Worm (Caenorhabditis elegans) whole organism, late embryonic: ENCODE data around the gene E02H4.7.

ENCODE experiments used
- C38D4.7 ChIP-seq: fragments of 200-800 bp; sonication (Bioruptor generic); optimal IDR thresholded peaks from 2 replicates; lab custom pipeline; 2018; ENCODE audit warnings: mild to moderate bottlenecking, missing genetic modification characterization, moderate library complexity, missing compliant biosample characterization
- F13H6.1 ChIP-seq: sonication (generic microtip); optimal IDR thresholded peaks from 2 replicates; lab custom pipeline; 2016; ENCODE audit warnings: missing genetic modification characterization, missing compliant biosample characterization
- K02D7.2 ChIP-seq: sonication (generic microtip); optimal IDR thresholded peaks from 2 replicates; lab custom pipeline; 2017; ENCODE audit warnings: mild to moderate bottlenecking, missing genetic modification characterization, missing compliant biosample characterization
- T23F11.4 ChIP-seq: fragments of 200-800 bp; sonication (Bioruptor generic); optimal IDR thresholded peaks from 2 replicates; lab custom pipeline; 2018; ENCODE audit warnings: mild to moderate bottlenecking, missing genetic modification characterization, missing compliant biosample characterization
- ahr-1 ChIP-seq: sonication (generic microtip); optimal IDR thresholded peaks from 2 replicates; lab custom pipeline; 2016; ENCODE audit warnings: missing genetic modification characterization, missing compliant biosample characterization
- ama-1 ChIP-seq: fragments of 150-350 bp; optimal IDR thresholded peaks from 2 replicates; lab custom pipeline; 2014
- ceh-18 ChIP-seq: sonication (generic microtip); optimal IDR thresholded peaks from 2 replicates; lab custom pipeline; 2016; ENCODE audit warnings: missing genetic modification characterization, missing compliant biosample characterization
- ceh-19 ChIP-seq: fragments of 200-800 bp; sonication (Bioruptor generic); optimal IDR thresholded peaks from 2 replicates; lab custom pipeline; 2018; ENCODE audit warnings: mild to moderate bottlenecking, missing genetic modification characterization, missing compliant biosample characterization
- ceh-22 ChIP-seq: sonication (generic microtip); optimal IDR thresholded peaks from 2 replicates; lab custom pipeline; 2017; ENCODE audit warnings: missing biosample characterization, missing genetic modification characterization
- ceh-24 ChIP-seq: sonication (generic microtip); optimal IDR thresholded peaks from 2 replicates; lab custom pipeline; 2016; ENCODE audit warnings: mild to moderate bottlenecking, missing genetic modification characterization, missing compliant biosample characterization
- ceh-30 ChIP-seq: fragments of 150-350 bp; optimal IDR thresholded peaks from 2 replicates; lab custom pipeline; 2014; ENCODE audit warnings: missing biosample characterization, missing genetic modification characterization
- ceh-31 ChIP-seq: sonication (generic microtip); optimal IDR thresholded peaks from 2 replicates; lab custom pipeline; 2016; ENCODE audit warnings: missing genetic modification characterization, missing compliant biosample characterization
- ceh-45 ChIP-seq: fragments of 200-800 bp; sonication (Bioruptor generic); IDR thresholded peaks from 2 replicates; pipeline ENCODE4 v1.3.6; 2022; ENCODE audit warnings: missing genetic modification reagents, missing genetic modification characterization, missing compliant biosample characterization
- che-1 ChIP-seq: sonication (generic microtip); optimal IDR thresholded peaks from 2 replicates; lab custom pipeline; 2016; ENCODE audit warnings: mild to moderate bottlenecking, missing genetic modification characterization, missing compliant biosample characterization
- dve-1 ChIP-seq: sonication (generic microtip); optimal IDR thresholded peaks from 2 replicates; lab custom pipeline; 2017; ENCODE audit warnings: antibody characterized with exemption, mild to moderate bottlenecking, missing genetic modification characterization, missing compliant biosample characterization
- elt-2 ChIP-seq: sonication (generic microtip); optimal IDR thresholded peaks from 2 replicates; lab custom pipeline; 2016; ENCODE audit warnings: missing genetic modification reagents, missing genetic modification characterization, missing compliant biosample characterization
- elt-4 ChIP-seq: sonication (generic microtip); optimal IDR thresholded peaks from 2 replicates; lab custom pipeline; 2016; ENCODE audit warnings: missing genetic modification characterization, missing compliant biosample characterization
- fkh-6 ChIP-seq: sonication (generic microtip); optimal IDR thresholded peaks from 2 replicates; lab custom pipeline; 2016; ENCODE audit warnings: missing genetic modification characterization, missing compliant biosample characterization
- lim-6 ChIP-seq: sonication (generic microtip); optimal IDR thresholded peaks from 2 replicates; lab custom pipeline; 2016; ENCODE audit warnings: missing genetic modification characterization, missing compliant biosample characterization
- lin-11 ChIP-seq: fragments of 200-800 bp; sonication (Bioruptor generic); optimal IDR thresholded peaks from 2 replicates; lab custom pipeline; 2018; ENCODE audit warnings: mild to moderate bottlenecking, missing genetic modification characterization, missing compliant biosample characterization
- nfya-1 ChIP-seq: sonication (generic microtip); optimal IDR thresholded peaks from 2 replicates; lab custom pipeline; 2017; ENCODE audit warnings: missing genetic modification characterization, mild to moderate bottlenecking, missing compliant biosample characterization, antibody characterized with exemption, moderate library complexity
- nhr-11 ChIP-seq: fragments of 150-350 bp; optimal IDR thresholded peaks from 2 replicates; lab custom pipeline; 2014; ENCODE audit warnings: missing biosample characterization, missing genetic modification characterization
- nhr-232 ChIP-seq: sonication (generic microtip); optimal IDR thresholded peaks from 2 replicates; lab custom pipeline; 2016; ENCODE audit warnings: missing genetic modification characterization, missing compliant biosample characterization
- odd-2 ChIP-seq: sonication (generic microtip); optimal IDR thresholded peaks from 2 replicates; lab custom pipeline; 2017; ENCODE audit warnings: antibody characterized with exemption, mild to moderate bottlenecking, missing genetic modification characterization, missing compliant biosample characterization
- pag-3 ChIP-seq: sonication (generic microtip); optimal IDR thresholded peaks from 2 replicates; lab custom pipeline; 2016; ENCODE audit warnings: missing compliant biosample characterization, missing genetic modification characterization, borderline replicate concordance
- pat-9 ChIP-seq: fragments of 200-800 bp; sonication (Bioruptor generic); optimal IDR thresholded peaks from 2 replicates; lab custom pipeline; 2018; ENCODE audit warnings: mild to moderate bottlenecking, missing genetic modification characterization, moderate library complexity, missing compliant biosample characterization
- pha-4 ChIP-seq: fragments of 150-350 bp; optimal IDR thresholded peaks from 2 replicates; lab custom pipeline; 2018; ENCODE audit warnings: missing biosample characterization, missing genetic modification reagents, missing genetic modification characterization
- rnt-1 ChIP-seq: sonication (generic microtip); optimal IDR thresholded peaks from 2 replicates; lab custom pipeline; 2016; ENCODE audit warnings: missing genetic modification characterization, missing compliant biosample characterization
- sox-2 ChIP-seq: fragments of 200-800 bp; sonication (Bioruptor generic); IDR thresholded peaks from 2 replicates; pipeline ENCODE4 v1.3.6; 2022; ENCODE audit warnings: missing genetic modification reagents, missing genetic modification characterization, missing compliant biosample characterization
- syd-9 ChIP-seq: sonication (generic microtip); optimal IDR thresholded peaks from 2 replicates; lab custom pipeline; 2016; ENCODE audit warnings: mild to moderate bottlenecking, missing genetic modification characterization, moderate library complexity, missing compliant biosample characterization
- tbx-7 ChIP-seq: sonication (generic microtip); optimal IDR thresholded peaks from 2 replicates; lab custom pipeline; 2016; ENCODE audit warnings: missing genotype, missing genetic modification characterization, missing compliant biosample characterization
- ttx-3 ChIP-seq: sonication (generic microtip); optimal IDR thresholded peaks from 2 replicates; lab custom pipeline; 2016; ENCODE audit warnings: missing genetic modification reagents, missing genetic modification characterization, missing compliant biosample characterization
- unc-3 ChIP-seq, 2 experiments: fragments of 200-800 bp in 1 of 2; sonication (Bioruptor generic) in 1 of 2; sonication (generic microtip) in 1 of 2; conservative IDR thresholded peaks in 1 of 2; optimal IDR thresholded peaks in 1 of 2; 2 replicates each; pipeline versions ENCODE4 v1.3.6 to Lab custom; 2016 to 2022; ENCODE audit warnings: missing compliant biosample characterization in 2 of 2, missing genetic modification characterization in 2 of 2, missing genetic modification reagents in 1 of 2
- unc-42 ChIP-seq: sonication (generic microtip); optimal IDR thresholded peaks from 2 replicates; lab custom pipeline; 2016; ENCODE audit warnings: missing genotype, missing genetic modification characterization, missing compliant biosample characterization
- unc-55 ChIP-seq: sonication (generic microtip); optimal IDR thresholded peaks from 2 replicates; lab custom pipeline; 2017; ENCODE audit warnings: missing biosample characterization, missing genetic modification reagents, missing genetic modification characterization
- unc-86 ChIP-seq: sonication (generic microtip); optimal IDR thresholded peaks from 2 replicates; lab custom pipeline; 2016; ENCODE audit warnings: missing genetic modification characterization, missing compliant biosample characterization
- ztf-16 ChIP-seq: sonication (generic microtip); optimal IDR thresholded peaks from 2 replicates; lab custom pipeline; 2017; ENCODE audit warnings: missing genetic modification characterization, missing compliant biosample characterization

E02H4.7 gene

DNA sequence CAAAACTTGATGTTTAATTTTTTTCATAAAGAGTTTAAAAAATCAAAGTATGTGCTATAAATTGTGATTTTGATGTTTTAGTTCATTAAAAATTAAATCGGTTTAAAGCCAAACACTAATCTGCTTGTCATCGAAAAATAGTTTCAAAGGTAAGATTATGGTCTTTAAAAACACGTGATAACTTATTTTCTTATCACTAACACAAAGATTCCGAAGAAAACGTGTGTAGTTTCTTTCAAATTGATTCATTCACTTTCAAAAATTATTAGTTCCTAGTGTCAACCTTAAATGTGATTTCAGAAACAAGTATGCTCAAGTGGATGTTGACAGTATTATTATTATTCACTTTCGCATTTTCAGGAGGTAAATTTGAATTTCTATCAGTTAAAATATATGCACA lies at the start of gene E02H4.7:
TSS of gene E02H4.7 (plus strand) at position 301 of the 400 bp plus-strand sequence.
- no peak for TF ChIP-seq ama-1 (lab: Kevin White, UChicago)
- TF ChIP-seq odd-2 (tag; lab: Kevin White, UChicago) = no peak
- no peak for TF ChIP-seq che-1 (tag; lab: Kevin White, UChicago)
- no peak for TF ChIP-seq unc-55
- TF ChIP-seq nhr-11 (tag; lab: Kevin White, UChicago) = no peak
- no peak for TF ChIP-seq lim-6 (tag; lab: Kevin White, UChicago)
- TF ChIP-seq ceh-30 (tag; lab: Kevin White, UChicago) = no peak
- no peak for TF ChIP-seq ceh-19 (GFP tag; lab: Kevin White, UChicago)
- TF ChIP-seq rnt-1 (tag; lab: Kevin White, UChicago) = no peak
- no peak for TF ChIP-seq pha-4 (tag; lab: Kevin White, UChicago)
- no peak for TF ChIP-seq ahr-1 (tag; lab: Kevin White, UChicago)
- TF ChIP-seq ztf-16 = no peak
- no peak for TF ChIP-seq pag-3
- no peak for TF ChIP-seq nhr-232 (tag; lab: Kevin White, UChicago)
- TF ChIP-seq ceh-31 (tag; lab: Kevin White, UChicago) = no peak
- TF ChIP-seq F13H6.1 (tag; lab: Kevin White, UChicago) = no peak

DNA sequence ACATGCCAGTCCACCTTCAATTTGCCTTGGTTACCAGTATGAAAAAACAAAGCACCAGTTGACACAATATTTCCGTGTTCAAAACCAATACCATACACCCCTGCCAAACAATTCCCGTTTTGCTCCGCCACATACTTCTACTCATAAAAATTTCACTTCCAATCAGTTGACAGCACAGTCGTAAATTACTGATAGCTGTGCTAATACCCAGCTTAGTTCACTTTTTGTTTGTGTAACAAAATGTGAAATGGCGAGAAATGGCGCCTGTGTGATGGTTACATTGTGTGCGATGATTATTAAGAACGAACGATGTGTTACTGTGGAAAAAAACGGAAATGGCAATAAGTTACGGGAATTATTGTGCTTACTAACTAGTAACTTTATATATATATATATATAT lies 49.8 kb upstream of the E02H4.7 start:
- no peak for TF ChIP-seq pag-3
- no peak for TF ChIP-seq lim-6 (tag; lab: Kevin White, UChicago)
- no peak for TF ChIP-seq ceh-30 (tag; lab: Kevin White, UChicago)
- TF ChIP-seq T23F11.4 (GFP tag; lab: Kevin White, UChicago) = no peak
- no peak for TF ChIP-seq nfya-1 (tag; lab: Kevin White, UChicago)
- no peak for TF ChIP-seq ttx-3 (tag; lab: Kevin White, UChicago)
- no peak for TF ChIP-seq sox-2 (GFP tag; lab: Robert Waterston, UW)
- no peak for TF ChIP-seq tbx-7
- TF ChIP-seq ceh-45 (GFP tag; lab: Robert Waterston, UW) = no peak
- no peak for TF ChIP-seq C38D4.7 (GFP tag; lab: Kevin White, UChicago)

DNA sequence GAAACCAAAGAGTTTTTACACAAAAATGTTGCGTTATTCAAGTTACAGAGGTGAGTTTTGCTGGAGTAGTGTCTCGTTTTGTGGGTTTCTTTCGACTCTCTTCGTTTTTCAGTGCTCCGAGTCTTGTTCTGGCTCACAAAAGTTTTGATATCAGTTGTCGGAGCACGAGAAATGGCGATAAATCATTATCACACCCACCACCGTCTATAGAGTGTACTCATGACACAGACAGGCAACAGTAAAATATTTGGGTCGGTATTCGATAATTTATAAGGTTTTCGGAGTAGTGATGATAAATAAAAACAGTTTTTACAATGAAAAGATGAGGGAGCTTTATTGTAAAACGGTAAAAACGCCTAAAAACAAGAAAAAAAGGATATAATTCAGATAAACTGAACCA lies 48.1 kb upstream of the E02H4.7 start, which contains the start of gene ceh-37:
TSS of gene ceh-37 (minus strand) at position 59 of the 400 bp plus-strand sequence.
- TF ChIP-seq elt-2 (tag; lab: Kevin White, UChicago) (peak; percentile 75), T23F11.4 (GFP tag; lab: Kevin White, UChicago) (no peak)

DNA sequence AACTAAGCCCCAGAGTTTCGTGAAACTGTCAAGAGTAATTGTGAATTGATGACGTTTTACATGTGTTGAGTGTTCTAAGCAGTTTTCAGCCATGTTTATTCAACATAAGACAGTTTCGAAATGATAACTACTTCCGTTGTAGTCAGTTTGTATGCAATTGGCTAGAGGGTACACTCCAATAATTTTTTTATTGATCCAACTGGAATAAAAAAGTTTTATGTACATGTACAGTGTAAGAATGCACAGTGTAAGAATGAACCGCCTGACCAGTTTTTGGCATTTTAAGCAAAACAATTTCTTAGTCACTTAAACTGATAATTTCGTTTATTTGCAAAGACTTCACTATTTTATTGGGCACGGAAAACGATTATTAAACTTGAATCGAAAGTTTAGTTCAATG lies 42.8 kb upstream of the E02H4.7 start:
- TF ChIP-seq unc-3 (GFP tag; conservative IDR thresholded peaks at IDR 0.05; lab: Robert Waterston, UW) (no peak), unc-3 (tag; optimal IDR thresholded peaks at IDR 0.05; lab: Kevin White, UChicago) (no peak), lin-11 (tag; lab: Kevin White, UChicago) (no peak), fkh-6 (tag; lab: Kevin White, UChicago) (no peak), unc-42 (tag; lab: Kevin White, UChicago) (no peak), dve-1 (no peak), elt-4 (tag; lab: Kevin White, UChicago) (no peak), ceh-22 (tag; lab: Kevin White, UChicago) (no peak), pat-9 (tag; lab: Kevin White, UChicago) (no peak), ceh-18 (tag; lab: Kevin White, UChicago) (no peak), syd-9 (tag; lab: Kevin White, UChicago) (no peak), odd-2 (tag; lab: Kevin White, UChicago) (no peak), K02D7.2 (tag; lab: Kevin White, UChicago) (no peak), unc-86 (tag; lab: Kevin White, UChicago) (no peak), ceh-24 (tag; lab: Kevin White, UChicago) (no peak), rnt-1 (tag; lab: Kevin White, UChicago) (no peak)
